Fruit fly (Drosophila melanogaster): ENCODE results near the gene Cyp28c1.

The Cyp28c1 gene

dm6 chrX:11821946-11822345 lies 17.5 kb upstream of the Cyp28c1 start (continued):
- TF ChIP-seq Ets21C (GFP tag; optimal IDR thresholded peaks at IDR 0.05) (no peak), CG16779 (tag; optimal IDR thresholded peaks at IDR 0.05) (no peak), OdsH (GFP tag; optimal IDR thresholded peaks at IDR 0.05) (peak; percentile 11), CG10669 (GFP tag; optimal IDR thresholded peaks at IDR 0.05) (peak; percentile 4), CG8319 (GFP tag; optimal IDR thresholded peaks at IDR 0.05) (no peak), spab (GFP tag; optimal IDR thresholded peaks at IDR 0.05) (no peak), CG8632 (GFP tag; optimal IDR thresholded peaks at IDR 0.05) (no peak), Sox102F (GFP tag; optimal IDR thresholded peaks at IDR 0.05) (no peak), svp (GFP tag) (peak; percentile 60), fkh (GFP tag; optimal IDR thresholded peaks at IDR 0.05) (no peak), Hr39 (GFP tag; optimal IDR thresholded peaks at IDR 0.05) (no peak), fd85E (GFP tag; optimal IDR thresholded peaks at IDR 0.05) (no peak), CG6854 (GFP tag; optimal IDR thresholded peaks at IDR 0.05) (no peak)

- TF ChIP-seq CG15336 (GFP tag; IDR thresholded peaks at IDR 0.05) = peak; percentile 72
- peak; percentile 58 for TF ChIP-seq CG6854 (GFP tag; optimal IDR thresholded peaks at IDR 0.05)
- TF ChIP-seq net (GFP tag; optimal IDR thresholded peaks at IDR 0.05) = peak; percentile 31
- peak; percentile 23 for TF ChIP-seq dac (GFP tag; optimal IDR thresholded peaks at IDR 0.05)
- TF ChIP-seq CG31627 (GFP tag; optimal IDR thresholded peaks at IDR 0.05) = peak; percentile 28
- peak; percentile 58 for TF ChIP-seq vri (GFP tag; optimal IDR thresholded peaks at IDR 0.05)
- TF ChIP-seq CG3919 (GFP tag; optimal IDR thresholded peaks at IDR 0.05) = peak; percentile 5
- no peak for TF ChIP-seq CG9139 (GFP tag; optimal IDR thresholded peaks at IDR 0.05)
- TF ChIP-seq Sox14 (GFP tag; optimal IDR thresholded peaks at IDR 0.05) = peak; percentile 49
- TF ChIP-seq eg (GFP tag; IDR thresholded peaks at IDR 0.05) = peak; percentile 79
- peak; percentile 72 for TF ChIP-seq CG8119 (GFP tag; IDR thresholded peaks at IDR 0.05)
- TF ChIP-seq cyc (GFP tag; optimal IDR thresholded peaks at IDR 0.05) = no peak
- no peak for TF ChIP-seq Sox15 (GFP tag; optimal IDR thresholded peaks at IDR 0.05)
- TF ChIP-seq Lpt (GFP tag; optimal IDR thresholded peaks at IDR 0.05) = peak; percentile 11
- TF ChIP-seq Ets96B (tag; optimal IDR thresholded peaks at IDR 0.05) = peak; percentile 25
- peak; percentile 17 for TF ChIP-seq CG3032 (tag; optimal IDR thresholded peaks at IDR 0.05)
- no peak for TF ChIP-seq Gug (GFP tag; IDR thresholded peaks at IDR 0.05)
- TF ChIP-seq CG34406 (GFP tag; optimal IDR thresholded peaks at IDR 0.05) = no peak
- peak; percentile 55; the same call in 1 of the 3 replicates for TF ChIP-seq CG6163 (GFP tag; IDR thresholded peaks at IDR 0.05)
- peak; percentile 55 for TF ChIP-seq CG32006 (GFP tag; optimal IDR thresholded peaks at IDR 0.05)
- no peak for TF ChIP-seq Eip75B (GFP tag; optimal IDR thresholded peaks at IDR 0.05)
- TF ChIP-seq Eip93F (GFP tag; optimal IDR thresholded peaks at IDR 0.05) = peak; percentile 71
- peak; percentile 77 for TF ChIP-seq Eip78C (GFP tag)
- peak; percentile 26 for TF ChIP-seq CG11762 (GFP tag; optimal IDR thresholded peaks at IDR 0.05; ENCODE audit: insufficient read depth)
- peak; percentile 20 for TF ChIP-seq esn (GFP tag; optimal IDR thresholded peaks at IDR 0.05)
- peak; percentile 25 for TF ChIP-seq CG8632 (GFP tag; optimal IDR thresholded peaks at IDR 0.05)
- TF ChIP-seq fd85E (GFP tag; optimal IDR thresholded peaks at IDR 0.05) = peak; percentile 1
- peak; percentile 75 for TF ChIP-seq CG6276 (GFP tag; optimal IDR thresholded peaks at IDR 0.05)
These were observed 16.4 kb upstream of the Cyp28c1 start for dm6 chrX:11823003-11823402.

DNA sequence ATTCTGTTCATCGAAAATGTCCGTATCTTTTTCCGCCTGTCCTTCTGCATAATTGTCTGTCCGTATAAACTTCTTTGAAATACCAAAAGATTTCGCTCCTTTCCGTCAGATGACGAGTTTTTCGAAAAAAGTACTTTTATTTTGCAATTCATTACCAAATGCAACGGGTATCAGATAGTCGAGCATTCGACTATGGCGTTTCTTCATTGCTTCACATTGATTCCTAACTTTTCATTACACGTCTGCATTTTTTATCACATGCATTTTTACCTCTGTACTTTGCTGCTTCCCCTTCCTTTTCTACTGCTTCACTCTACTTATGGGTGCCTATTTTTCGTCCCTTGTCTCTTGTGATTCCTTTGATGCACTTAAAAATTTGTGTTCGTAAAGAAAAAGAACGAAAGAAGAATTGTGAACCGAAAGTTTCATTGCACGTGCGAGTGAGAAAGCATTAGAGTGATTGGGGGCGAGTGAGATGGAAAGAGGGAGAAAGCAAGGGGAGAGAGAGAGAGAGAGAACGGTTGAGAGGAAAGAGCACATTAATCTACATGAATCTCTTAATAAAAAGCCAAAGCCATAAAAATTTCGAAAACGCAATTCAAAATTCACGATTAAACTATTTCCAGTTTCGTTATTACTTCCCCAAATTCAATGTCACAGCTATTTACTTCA lies 10.9 kb upstream of the Cyp28c1 start:
- TF ChIP-seq CG9139 (GFP tag; optimal IDR thresholded peaks at IDR 0.05) = no peak
- no peak for TF ChIP-seq CG6808 (GFP tag; optimal IDR thresholded peaks at IDR 0.05)
- TF ChIP-seq dac (GFP tag; optimal IDR thresholded peaks at IDR 0.05) = no peak
- no peak for TF ChIP-seq Sox14 (GFP tag; optimal IDR thresholded peaks at IDR 0.05)
- TF ChIP-seq ss (GFP tag; optimal IDR thresholded peaks at IDR 0.05) = no peak
- no peak for TF ChIP-seq CG8119 (GFP tag; IDR thresholded peaks at IDR 0.05)
- TF ChIP-seq CG3032 (tag; optimal IDR thresholded peaks at IDR 0.05) = no peak
- TF ChIP-seq Ets21C (GFP tag; optimal IDR thresholded peaks at IDR 0.05) = no peak
- no peak for TF ChIP-seq fkh (GFP tag; optimal IDR thresholded peaks at IDR 0.05)
- no peak for TF ChIP-seq vri (GFP tag; optimal IDR thresholded peaks at IDR 0.05)
- no peak for TF ChIP-seq CG34406 (GFP tag; optimal IDR thresholded peaks at IDR 0.05)
- no peak for TF ChIP-seq CG1621 (tag; optimal IDR thresholded peaks at IDR 0.05)
- no peak for TF ChIP-seq CG16779 (tag; optimal IDR thresholded peaks at IDR 0.05)
- no peak for TF ChIP-seq CG6276 (GFP tag; optimal IDR thresholded peaks at IDR 0.05)
- TF ChIP-seq Hr39 (GFP tag; optimal IDR thresholded peaks at IDR 0.05) = no peak
- TF ChIP-seq CG31627 (GFP tag; optimal IDR thresholded peaks at IDR 0.05) = no peak
- no peak for TF ChIP-seq topi (GFP tag; optimal IDR thresholded peaks at IDR 0.05)
- no peak for TF ChIP-seq Blimp-1 (GFP tag; optimal IDR thresholded peaks at IDR 0.05)
- no peak for TF ChIP-seq CG15336 (GFP tag; IDR thresholded peaks at IDR 0.05)
